Fruit fly (Drosophila melanogaster): Measurements from ENCODE around the gene CG33169.

CG33169 gene

dm6 chr3L:22878723-22879343 is 15.2 kb downstream of the CG33169 start, which contains the start of the genes Chro and Ssl1 (continued):
- TF ChIP-seq tap (tag; optimal IDR thresholded peaks at IDR 0.05), result peak; percentile 100
- TF ChIP-seq E2f1 (GFP tag; IDR thresholded peaks at IDR 0.05), result peak; percentile 100
- TF ChIP-seq sug (tag; optimal IDR thresholded peaks at IDR 0.05), result peak; percentile 98
- TF ChIP-seq vfl (GFP tag; optimal IDR thresholded peaks at IDR 0.05), result peak; percentile 100
- peak; percentile 97 for TF ChIP-seq grn (GFP tag; optimal IDR thresholded peaks at IDR 0.05)
- peak; percentile 99 for TF ChIP-seq YL-1 (GFP tag; optimal IDR thresholded peaks at IDR 0.05)
- peak; percentile 100 for TF ChIP-seq CG12744 (GFP tag; optimal IDR thresholded peaks at IDR 0.05)
- TF ChIP-seq BtbVII (GFP tag; optimal IDR thresholded peaks at IDR 0.05), result peak; percentile 100
- peak; percentile 100 for TF ChIP-seq CG11695 (GFP tag; IDR thresholded peaks at IDR 0.05)
- TF ChIP-seq crc (GFP tag; optimal IDR thresholded peaks at IDR 0.05), result peak; percentile 100
- TF ChIP-seq CG16779 (GFP tag; IDR thresholded peaks at IDR 0.05), result peak; percentile 99
- TF ChIP-seq gro (GFP tag; optimal IDR thresholded peaks at IDR 0.05), result peak; percentile 100
- peak; percentile 100 for TF ChIP-seq Rx (GFP tag; IDR thresholded peaks at IDR 0.05)
- peak; percentile 100 for TF ChIP-seq oc (tag; optimal IDR thresholded peaks at IDR 0.05)
- peak; percentile 100 for TF ChIP-seq NfI (GFP tag; optimal IDR thresholded peaks at IDR 0.05)
- peak; percentile 100 for TF ChIP-seq sens-2 (GFP tag; IDR thresholded peaks at IDR 0.05)
- peak; percentile 97 for TF ChIP-seq TFAM (GFP tag; optimal IDR thresholded peaks at IDR 0.05)
- peak; percentile 100 for TF ChIP-seq CG18619 (GFP tag; optimal IDR thresholded peaks at IDR 0.05)
- peak; percentile 100 for TF ChIP-seq Ptx1 (GFP tag; IDR thresholded peaks at IDR 0.05)
- TF ChIP-seq CG3847 (GFP tag; IDR thresholded peaks at IDR 0.05), result peak; percentile 100
- TF ChIP-seq CG18262 (tag; optimal IDR thresholded peaks at IDR 0.05), result peak; percentile 100
- TF ChIP-seq unpg (GFP tag; optimal IDR thresholded peaks at IDR 0.05), result peak; percentile 100
- TF ChIP-seq repo (GFP tag; optimal IDR thresholded peaks at IDR 0.05), result peak; percentile 100
- TF ChIP-seq CG12071 (GFP tag; optimal IDR thresholded peaks at IDR 0.05), result peak; percentile 100
- no peak; the same call in none of the 2 replicates for TF ChIP-seq Scr (GFP tag; IDR thresholded peaks at IDR 0.05; ENCODE audit: partially characterized antibody)
- peak; percentile 100 for TF ChIP-seq Nf-YA (GFP tag; IDR thresholded peaks at IDR 0.05)
- peak; percentile 99 for TF ChIP-seq MBD-R2 (GFP tag; IDR thresholded peaks at IDR 0.05)
- TF ChIP-seq pzg (GFP tag; optimal IDR thresholded peaks at IDR 0.05), result peak; percentile 79
- peak; percentile 97 for TF ChIP-seq CG11696 (GFP tag; IDR thresholded peaks at IDR 0.05)
- peak; percentile 99 for TF ChIP-seq nerfin-1 (tag; optimal IDR thresholded peaks at IDR 0.05)
- TF ChIP-seq CG2678 (tag; optimal IDR thresholded peaks at IDR 0.05), result peak; percentile 100
- TF ChIP-seq mirr (GFP tag; optimal IDR thresholded peaks at IDR 0.05), result peak; percentile 99
- peak; percentile 100 for TF ChIP-seq CG10654 (GFP tag; optimal IDR thresholded peaks at IDR 0.05)
- peak; percentile 99 for TF ChIP-seq CG31441 (GFP tag; IDR thresholded peaks at IDR 0.05)
- TF ChIP-seq otp (GFP tag; IDR thresholded peaks at IDR 0.05), result peak; percentile 100
- TF ChIP-seq ac (GFP tag; optimal IDR thresholded peaks at IDR 0.05), result peak; percentile 100
- TF ChIP-seq slbo (GFP tag; IDR thresholded peaks at IDR 0.05), result peak; percentile 100
- peak; percentile 100 for TF ChIP-seq shn (GFP tag; optimal IDR thresholded peaks at IDR 0.05)
- TF ChIP-seq Antp (GFP tag; optimal IDR thresholded peaks at IDR 0.05), result peak; percentile 100
- peak; percentile 100 for TF ChIP-seq Hmr (GFP tag; optimal IDR thresholded peaks at IDR 0.05)
- peak; percentile 100 for TF ChIP-seq CG10979 (tag; optimal IDR thresholded peaks at IDR 0.05)
- TF ChIP-seq Hr3 (GFP tag; optimal IDR thresholded peaks at IDR 0.05), result peak; percentile 100
- peak; percentile 98 for TF ChIP-seq CG10431 (GFP tag; optimal IDR thresholded peaks at IDR 0.05)
- no peak for TF ChIP-seq zen2 (GFP tag; IDR thresholded peaks at IDR 0.05; ENCODE audit: partially characterized antibody)
- peak; percentile 100 for TF ChIP-seq Asciz (GFP tag; optimal IDR thresholded peaks at IDR 0.05)
- TF ChIP-seq Bdp1 (GFP tag; optimal IDR thresholded peaks at IDR 0.05), result peak; percentile 97
- TF ChIP-seq cas (GFP tag; IDR thresholded peaks at IDR 0.05), result peak; percentile 99
- peak; percentile 84 for TF ChIP-seq Dip2 (GFP tag; IDR thresholded peaks at IDR 0.05)
- peak; percentile 96 for TF ChIP-seq CG17802 (tag; optimal IDR thresholded peaks at IDR 0.05)
- TF ChIP-seq CG17361 (GFP tag; IDR thresholded peaks at IDR 0.05), result peak; percentile 100
